Fruit fly (Drosophila melanogaster) whole organism, pupa: Measurements from ENCODE around the gene aly.

Experiments
- fd96Ca ChIP-seq: fragments of 200-800 bp; sonication (Bioruptor generic); IDR thresholded peaks from 3 replicates; pipeline ENCODE4 v1.3.6; 2022; ENCODE audit warnings: missing biosample characterization, missing genetic modification characterization
- gl ChIP-seq: fragments of 200-800 bp; sonication (Bioruptor generic); optimal IDR thresholded peaks from 2 replicates; lab custom pipeline; 2018; ENCODE audit warnings: missing biosample characterization, mild to moderate bottlenecking, missing genetic modification characterization

DNA sequence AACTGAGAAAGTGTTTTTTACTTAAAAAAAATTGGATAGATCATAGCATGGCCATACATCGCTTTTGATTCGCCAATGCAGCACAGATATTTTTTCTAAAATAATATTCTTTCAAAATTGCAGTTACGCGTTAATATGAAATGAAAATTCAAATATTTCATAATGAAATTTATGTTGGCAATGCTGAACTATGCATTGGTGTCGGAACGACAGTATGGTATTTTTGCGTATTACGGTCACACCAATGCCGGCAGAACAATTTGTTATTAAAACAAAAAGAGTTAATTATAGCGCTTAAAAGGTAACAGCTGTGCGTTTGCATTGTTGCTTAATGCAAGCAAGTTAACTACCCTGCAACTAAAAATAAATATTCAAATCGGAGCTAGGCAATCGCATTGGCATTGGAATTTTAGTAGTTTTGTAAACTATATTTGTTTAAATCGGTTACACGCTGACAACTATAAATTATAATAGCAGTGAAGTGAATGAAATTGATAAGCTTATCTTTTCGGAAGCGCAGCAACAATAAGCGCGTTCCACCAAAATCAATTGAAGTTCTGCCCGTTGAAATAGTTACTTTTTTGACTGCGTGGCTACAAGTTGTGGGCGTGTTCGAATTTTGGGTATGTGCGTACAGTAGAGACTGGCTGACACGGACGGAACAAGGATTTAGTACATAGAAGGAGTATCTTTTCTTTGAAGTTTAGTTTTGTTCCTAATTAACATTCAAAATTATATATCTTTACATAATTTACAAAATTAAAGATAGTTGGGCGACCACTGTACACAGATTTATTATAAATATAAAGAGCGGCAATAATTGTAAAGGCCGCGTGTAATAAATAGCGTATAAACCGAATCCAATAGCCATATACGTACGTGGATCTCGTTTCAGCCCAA is 16.1 kb upstream of the aly start, which contains the start of gene Prx4:
- TF ChIP-seq gl (tag; lab: Kevin White, UChicago) (no peak), fd96Ca (0 out of 3 replicates have a peak, but pooled peaks have one; percentile 26)
